Worm (Caenorhabditis elegans): Measurements from ENCODE around the gene col-36.

col-36 gene

DNA sequence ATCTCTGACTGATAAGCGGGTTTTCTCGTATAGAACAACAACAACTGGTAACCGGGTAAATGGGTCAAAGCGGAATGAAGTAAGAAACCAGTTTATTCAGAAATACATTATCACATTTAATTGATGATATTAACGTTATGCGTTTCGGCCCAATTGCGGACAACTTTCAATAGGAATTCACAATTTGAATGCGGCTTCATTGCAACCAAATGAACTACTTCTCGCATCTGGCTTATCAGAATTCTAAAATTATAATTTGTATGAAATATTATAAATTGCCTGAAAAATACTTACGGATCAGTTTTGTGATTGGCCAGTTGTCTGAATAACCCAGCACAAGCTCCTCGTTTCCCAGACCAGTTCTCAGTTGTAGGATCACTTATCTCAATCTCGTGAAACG lies at the start of gene col-36:
TSS of gene col-36 (minus strand) at position 101 of the 400 bp plus-strand sequence.
- TF ChIP-seq F16B12.6 (tag; optimal IDR thresholded peaks at IDR 0.05) (no peak), sup-37 (GFP tag; optimal IDR thresholded peaks at IDR 0.05) (no peak), blmp-1 (tag; optimal IDR thresholded peaks at IDR 0.05) (no peak), zip-4 (GFP tag; optimal IDR thresholded peaks at IDR 0.05) (no peak), nhr-47 (tag; optimal IDR thresholded peaks at IDR 0.05) (no peak), Y116A8C.19 (tag; optimal IDR thresholded peaks at IDR 0.05; ENCODE audit: borderline replicate concordance) (no peak), sptf-1 (tag; optimal IDR thresholded peaks at IDR 0.05) (no peak), unc-30 (tag; optimal IDR thresholded peaks at IDR 0.05) (no peak), snpc-4 (tag; optimal IDR thresholded peaks at IDR 0.05) (no peak), ceh-88 (GFP tag; IDR thresholded peaks at IDR 0.05) (no peak), zag-1 (tag; optimal IDR thresholded peaks at IDR 0.05) (no peak)

DNA sequence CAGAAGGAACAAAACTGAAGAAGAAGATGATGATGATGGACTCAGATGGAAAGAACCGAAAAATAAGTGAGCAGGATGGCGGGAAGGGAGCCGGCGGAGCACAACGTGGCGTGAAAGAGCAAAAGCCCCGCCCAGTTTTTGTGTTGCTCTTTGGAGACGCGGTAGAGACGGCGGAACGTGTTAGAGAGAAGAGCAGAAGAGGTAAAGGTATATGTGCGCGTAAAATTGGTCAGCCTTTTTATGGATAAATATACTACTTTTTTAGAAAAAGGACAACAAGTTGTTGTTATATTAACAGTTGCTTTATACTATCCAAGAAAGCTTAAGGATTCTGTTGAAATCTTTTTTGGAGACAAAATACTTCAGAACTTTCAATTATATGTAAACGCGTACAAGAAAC lies 48.4 kb upstream of the col-36 start, which contains the start of gene E04F6.10:
TSS of gene E04F6.10 (minus strand) at position 101 of the 400 bp plus-strand sequence.
- no peak for TF ChIP-seq jun-1 (tag; optimal IDR thresholded peaks at IDR 0.05)
- no peak for TF ChIP-seq nhr-77 (tag; optimal IDR thresholded peaks at IDR 0.05)
- TF ChIP-seq blmp-1 (tag; optimal IDR thresholded peaks at IDR 0.05), result no peak
- no peak for TF ChIP-seq ceh-90 (tag; optimal IDR thresholded peaks at IDR 0.05)
- no peak for TF ChIP-seq pax-3 (tag; optimal IDR thresholded peaks at IDR 0.05)
- no peak for TF ChIP-seq nhr-20 (tag; optimal IDR thresholded peaks at IDR 0.05)
- TF ChIP-seq hpl-2 (GFP tag; optimal IDR thresholded peaks at IDR 0.05), result no peak
- TF ChIP-seq efl-1 (optimal IDR thresholded peaks at IDR 0.05), result no peak
- no peak for TF ChIP-seq efl-1 (GFP tag; optimal IDR thresholded peaks at IDR 0.05 in 1 of 2)

DNA sequence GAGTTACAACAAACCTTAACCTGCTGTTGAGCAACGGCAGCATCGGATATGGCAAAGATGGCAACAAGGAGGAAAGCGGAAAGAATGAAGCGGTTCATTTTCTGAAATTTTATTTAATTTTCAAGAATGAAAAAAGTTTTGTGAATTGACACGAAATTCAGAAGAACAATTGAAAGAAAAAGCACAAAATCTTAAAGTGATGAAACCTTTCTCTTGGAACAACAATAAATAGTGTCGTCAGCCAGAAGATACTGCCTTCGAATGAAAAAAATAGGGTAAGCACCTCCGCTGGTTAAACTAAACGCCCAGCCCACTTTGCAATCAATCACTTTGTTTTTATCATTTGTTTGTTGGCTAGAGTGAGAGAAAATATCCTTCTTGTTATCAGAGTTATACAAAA lies 43.4 kb upstream of the col-36 start, which contains the start of gene E04F6.9:
TSS of gene E04F6.9 (minus strand) at position 101 of the 400 bp plus-strand sequence.
- no peak for TF ChIP-seq snpc-4 (tag; optimal IDR thresholded peaks at IDR 0.05)
- TF ChIP-seq nhr-12 (tag; optimal IDR thresholded peaks at IDR 0.05), result no peak
- TF ChIP-seq nhr-19 (GFP tag; conservative IDR thresholded peaks at IDR 0.05), result no peak
- no peak for TF ChIP-seq ets-5 (GFP tag; IDR thresholded peaks at IDR 0.05)
- no peak for TF ChIP-seq lin-14 (GFP tag; optimal IDR thresholded peaks at IDR 0.05)
- TF ChIP-seq lsy-2 (tag; optimal IDR thresholded peaks at IDR 0.05), result no peak
- no peak for TF ChIP-seq vab-15 (tag; optimal IDR thresholded peaks at IDR 0.05)
- TF ChIP-seq nhr-20 (tag; optimal IDR thresholded peaks at IDR 0.05), result no peak
- TF ChIP-seq elt-3 (tag; optimal IDR thresholded peaks at IDR 0.05), result no peak

DNA sequence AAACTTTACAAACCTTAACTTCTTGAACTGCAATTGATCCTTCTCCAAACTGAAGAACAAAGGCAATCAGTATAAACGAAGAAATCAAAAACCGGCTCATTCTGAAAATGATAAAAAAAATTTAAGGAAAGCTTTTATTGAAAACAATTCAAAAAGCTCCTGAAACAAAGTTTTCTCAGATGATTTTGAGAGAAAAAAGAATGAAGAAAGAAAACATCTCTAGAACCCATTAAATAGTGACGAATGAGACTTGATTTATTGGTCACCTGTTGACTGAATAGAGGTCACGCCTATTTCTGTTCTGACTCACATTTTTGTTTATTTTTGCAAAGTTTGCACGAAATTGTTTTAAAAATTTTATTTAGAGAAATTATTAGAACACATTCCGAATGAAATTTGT lies 42.7 kb upstream of the col-36 start, which contains the start of gene E04F6.8:
TSS of gene E04F6.8 (minus strand) at position 101 of the 400 bp plus-strand sequence.
- TF ChIP-seq rnt-1 (tag; optimal IDR thresholded peaks at IDR 0.05) (peak; percentile 14), lir-3 (tag; optimal IDR thresholded peaks at IDR 0.05; ENCODE audit: poor library complexity) (peak; percentile 45), lin-14 (GFP tag; optimal IDR thresholded peaks at IDR 0.05) (peak; percentile 45), jun-1 (tag; optimal IDR thresholded peaks at IDR 0.05) (no peak)

DNA sequence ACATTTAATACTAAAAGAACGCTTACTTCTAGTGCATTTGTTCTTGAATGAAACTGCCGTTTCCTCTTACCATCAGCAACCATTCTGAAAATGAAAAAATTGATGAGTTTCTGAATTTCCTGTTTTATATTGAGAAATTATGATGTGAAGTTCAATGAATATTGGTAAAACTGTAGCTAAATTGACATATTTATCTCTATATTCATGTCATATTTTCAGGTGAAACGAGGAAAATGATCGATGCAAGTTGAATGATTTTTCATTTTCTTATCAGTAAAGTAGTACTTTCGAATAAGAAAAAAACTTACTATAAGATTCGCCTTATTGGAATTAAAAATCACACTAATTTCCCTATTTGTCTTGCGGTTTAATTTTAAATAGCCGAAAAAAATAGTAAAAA lies 41.6 kb upstream of the col-36 start, which contains the start of gene E04F6.15:
TSS of gene E04F6.15 (minus strand) at position 101 of the 400 bp plus-strand sequence.
- TF ChIP-seq ceh-88 (GFP tag; IDR thresholded peaks at IDR 0.05) (no peak), zag-1 (tag; optimal IDR thresholded peaks at IDR 0.05) (no peak), ets-5 (GFP tag; IDR thresholded peaks at IDR 0.05) (no peak), mab-9 (GFP tag; IDR thresholded peaks at IDR 0.05) (no peak), nhr-90 (tag; optimal IDR thresholded peaks at IDR 0.05; ENCODE audit: poor library complexity) (no peak), nhr-76 (tag; optimal IDR thresholded peaks at IDR 0.05) (no peak), egl-13 (tag; optimal IDR thresholded peaks at IDR 0.05) (no peak), unc-62 (GFP tag; optimal IDR thresholded peaks at IDR 0.05) (no peak), nhr-11 (tag; optimal IDR thresholded peaks at IDR 0.05) (no peak)
